Worm (Caenorhabditis elegans) whole organism, young adult: ENCODE results near the gene hoe-1.

Experiments used
- B0035.1 ChIP-seq: sonication (generic microtip); optimal IDR thresholded peaks from 2 replicates; lab custom pipeline; 2016; ENCODE audit warnings: missing genetic modification characterization, mild to moderate bottlenecking, missing compliant biosample characterization, missing genotype, missing genetic modification reagents
- B0336.3 ChIP-seq: fragments of 200-800 bp; sonication (Bioruptor generic); IDR thresholded peaks from 2 replicates; pipeline ENCODE4 v1.3.6; 2022; ENCODE audit warnings: missing genetic modification characterization, missing compliant biosample characterization
- C06A6.2 ChIP-seq: fragments of 200-800 bp; sonication (Bioruptor generic); conservative IDR thresholded peaks from 2 replicates; pipeline ENCODE4 v1.3.6; 2022; ENCODE audit warnings: missing genetic modification characterization, missing compliant biosample characterization
- C17E4.6 ChIP-seq: fragments of 200-800 bp; sonication (Bioruptor generic); IDR thresholded peaks from 2 replicates; pipeline ENCODE4 v1.3.6; 2022; ENCODE audit warnings: missing genetic modification reagents, missing genetic modification characterization, missing compliant biosample characterization
- F39B2.1 ChIP-seq: fragments of 200-800 bp; sonication (Bioruptor generic); IDR thresholded peaks from 2 replicates; pipeline ENCODE4 v1.3.6; 2022; ENCODE audit warnings: missing genetic modification reagents, missing genetic modification characterization, missing compliant biosample characterization
- F49E8.2 ChIP-seq: sonication (generic microtip); optimal IDR thresholded peaks from 3 replicates; lab custom pipeline; 2017; ENCODE audit warnings: missing genetic modification characterization, mild to moderate bottlenecking, missing compliant biosample characterization, antibody characterized with exemption, moderate library complexity; ENCODE audit not compliant: insufficient read depth
- F55B11.4 ChIP-seq: sonication (generic microtip); optimal IDR thresholded peaks from 2 replicates; lab custom pipeline; 2016; ENCODE audit warnings: missing compliant biosample characterization, missing genetic modification characterization, borderline replicate concordance; ENCODE audit not compliant: insufficient read depth
- Y53F4B.3 ChIP-seq: fragments of 200-800 bp; sonication (Bioruptor generic); IDR thresholded peaks from 2 replicates; pipeline ENCODE4 v1.3.6; 2022; ENCODE audit warnings: missing genetic modification reagents, missing genetic modification characterization, missing compliant biosample characterization
- Y53G8AR.9 ChIP-seq: fragments of 200-800 bp; sonication (Bioruptor generic); conservative IDR thresholded peaks from 2 replicates; pipeline ENCODE4 v1.3.6; 2022; ENCODE audit warnings: missing genetic modification reagents, missing genetic modification characterization, missing compliant biosample characterization
- Y79H2A.3 ChIP-seq: fragments of 200-800 bp; sonication (Bioruptor generic); conservative IDR thresholded peaks from 2 replicates; pipeline ENCODE4 v1.3.6; 2022; ENCODE audit warnings: missing genetic modification reagents, missing genetic modification characterization, missing compliant biosample characterization
- Y95B8A.8 ChIP-seq: fragments of 200-800 bp; sonication (Bioruptor generic); IDR thresholded peaks from 2 replicates; pipeline ENCODE4 v1.3.6; 2022; ENCODE audit warnings: missing genetic modification reagents, missing genetic modification characterization, missing compliant biosample characterization
- aptf-3 ChIP-seq: fragments of 200-800 bp; sonication (Bioruptor generic); IDR thresholded peaks from 2 replicates; pipeline ENCODE4 v1.3.6; 2022; ENCODE audit warnings: missing genetic modification characterization, missing compliant biosample characterization
- atf-7 ChIP-seq: sonication (generic microtip); optimal IDR thresholded peaks from 2 replicates; lab custom pipeline; 2017; ENCODE audit warnings: mild to moderate bottlenecking, missing genetic modification characterization, missing compliant biosample characterization
- athp-1 ChIP-seq: sonication (generic microtip); optimal IDR thresholded peaks from 2 replicates; lab custom pipeline; 2017; ENCODE audit warnings: mild to moderate bottlenecking, missing genetic modification characterization, missing compliant biosample characterization
- attf-5 ChIP-seq: fragments of 200-800 bp; sonication (Bioruptor generic); optimal IDR thresholded peaks from 2 replicates; lab custom pipeline; 2018; ENCODE audit warnings: mild to moderate bottlenecking, missing genetic modification characterization, missing compliant biosample characterization
- ceh-27 ChIP-seq: fragments of 200-800 bp; sonication (Bioruptor generic); optimal IDR thresholded peaks from 2 replicates; lab custom pipeline; 2018; ENCODE audit warnings: mild to moderate bottlenecking, missing genetic modification characterization, moderate library complexity, missing compliant biosample characterization
- ceh-58 ChIP-seq: fragments of 200-800 bp; sonication (Bioruptor generic); IDR thresholded peaks from 2 replicates; pipeline ENCODE4 v1.3.6; 2022; ENCODE audit warnings: missing genetic modification characterization, missing compliant biosample characterization
- ceh-91 ChIP-seq: fragments of 200-800 bp; sonication (Bioruptor generic); IDR thresholded peaks from 2 replicates; pipeline ENCODE4 v1.3.6; 2022; ENCODE audit warnings: missing genetic modification reagents, missing genetic modification characterization, missing compliant biosample characterization
- die-1 ChIP-seq: sonication (generic microtip); optimal IDR thresholded peaks from 2 replicates; lab custom pipeline; 2016; ENCODE audit warnings: missing genotype, mild to moderate bottlenecking, missing genetic modification characterization, missing compliant biosample characterization
- dpff-1 ChIP-seq: sonication (generic microtip); optimal IDR thresholded peaks from 2 replicates; lab custom pipeline; 2017; ENCODE audit warnings: mild to moderate bottlenecking, missing genetic modification characterization, missing compliant biosample characterization
- egrh-3 ChIP-seq: fragments of 200-800 bp; sonication (Bioruptor generic); IDR thresholded peaks from 2 replicates; pipeline ENCODE4 v1.3.6; 2022; ENCODE audit warnings: missing genetic modification reagents, missing genetic modification characterization, missing compliant biosample characterization
- him-1 ChIP-seq: sonication (generic microtip); optimal IDR thresholded peaks from 2 replicates; lab custom pipeline; 2016; ENCODE audit warnings: missing genotype, missing genetic modification reagents, missing genetic modification characterization, missing compliant biosample characterization
- hlh-12 ChIP-seq: sonication (generic microtip); optimal IDR thresholded peaks from 2 replicates; lab custom pipeline; 2016; ENCODE audit warnings: missing genetic modification characterization, missing compliant biosample characterization
- hsf-1 ChIP-seq: fragments of 200-800 bp; sonication (Bioruptor generic); IDR thresholded peaks from 2 replicates; pipeline ENCODE4 v1.3.6; 2022; ENCODE audit warnings: missing genetic modification reagents, missing genetic modification characterization, missing compliant biosample characterization
- lag-1 ChIP-seq: fragments of 200-800 bp; sonication (Bioruptor generic); IDR thresholded peaks from 2 replicates; pipeline ENCODE4 v1.3.6; 2022; ENCODE audit warnings: missing genetic modification reagents, missing genetic modification characterization, missing compliant biosample characterization
- let-526 ChIP-seq: fragments of 200-800 bp; sonication (Bioruptor generic); IDR thresholded peaks from 2 replicates; pipeline ENCODE4 v1.3.6; 2022; ENCODE audit warnings: missing genetic modification reagents, missing genetic modification characterization, missing compliant biosample characterization
- lin-26 ChIP-seq: fragments of 200-800 bp; sonication (Bioruptor generic); IDR thresholded peaks from 2 replicates; pipeline ENCODE4 v1.3.6; 2022; ENCODE audit warnings: missing genetic modification reagents, missing genetic modification characterization, missing compliant biosample characterization
- lin-35 ChIP-seq, 3 experiments: fragments of 150-350 bp in 2 of 3; sonication (generic microtip) in 1 of 3; optimal IDR thresholded peaks; 2 replicates each; lab custom pipeline; 2014 to 2018; ENCODE audit warnings: missing biosample characterization in 3 of 3, missing genetic modification characterization in 3 of 3, missing genetic modification reagents in 3 of 3
- lir-1 ChIP-seq: fragments of 200-800 bp; sonication (Bioruptor generic); conservative IDR thresholded peaks from 2 replicates; pipeline ENCODE4 v1.3.6; 2022; ENCODE audit warnings: missing genetic modification reagents, missing genetic modification characterization, missing compliant biosample characterization
- lsy-27 ChIP-seq: sonication (generic microtip); optimal IDR thresholded peaks from 2 replicates; lab custom pipeline; 2017; ENCODE audit warnings: missing genetic modification characterization, mild to moderate bottlenecking, missing compliant biosample characterization, antibody characterized with exemption, missing genotype, borderline replicate concordance; ENCODE audit not compliant: insufficient read depth
- madf-10 ChIP-seq: sonication (generic microtip); optimal IDR thresholded peaks from 2 replicates; lab custom pipeline; 2016; ENCODE audit warnings: mild to moderate bottlenecking, missing genetic modification characterization, missing compliant biosample characterization
- madf-6 ChIP-seq: fragments of 200-800 bp; sonication (Bioruptor generic); IDR thresholded peaks from 2 replicates; pipeline ENCODE4 v1.3.6; 2022; ENCODE audit warnings: missing genetic modification reagents, missing genetic modification characterization, missing compliant biosample characterization
- mcd-1 ChIP-seq: fragments of 200-800 bp; sonication (Bioruptor generic); IDR thresholded peaks from 2 replicates; pipeline ENCODE4 v1.3.6; 2022; ENCODE audit warnings: missing genetic modification reagents, missing genetic modification characterization, missing compliant biosample characterization
- mel-28 ChIP-seq: sonication (generic microtip); optimal IDR thresholded peaks from 2 replicates; lab custom pipeline; 2016; ENCODE audit warnings: borderline replicate concordance, mild to moderate bottlenecking, missing genetic modification characterization, missing compliant biosample characterization
- nhr-179 ChIP-seq: sonication (generic microtip); optimal IDR thresholded peaks from 2 replicates; lab custom pipeline; 2016; ENCODE audit warnings: mild to moderate bottlenecking, missing genetic modification characterization, missing compliant biosample characterization
- nhr-90 ChIP-seq: sonication (generic microtip); optimal IDR thresholded peaks from 2 replicates; lab custom pipeline; 2016; ENCODE audit warnings: missing genotype, mild to moderate bottlenecking, missing genetic modification characterization, missing compliant biosample characterization
- pbrm-1 ChIP-seq: fragments of 200-800 bp; sonication (Bioruptor generic); IDR thresholded peaks from 2 replicates; pipeline ENCODE4 v1.3.6; 2022; ENCODE audit warnings: missing genetic modification reagents, missing genetic modification characterization, missing compliant biosample characterization
- repo-1 ChIP-seq: sonication (generic microtip); optimal IDR thresholded peaks from 2 replicates; lab custom pipeline; 2017; ENCODE audit warnings: mild to moderate bottlenecking, missing genetic modification characterization, missing compliant biosample characterization
- snpc-1.1 ChIP-seq: sonication (generic microtip); optimal IDR thresholded peaks from 2 replicates; lab custom pipeline; 2017; ENCODE audit warnings: missing genetic modification characterization, mild to moderate bottlenecking, missing compliant biosample characterization, antibody characterized with exemption, moderate library complexity, missing genotype, missing genetic modification reagents; ENCODE audit not compliant: insufficient read depth
- snpc-1.3 ChIP-seq: sonication (generic microtip); optimal IDR thresholded peaks from 2 replicates; lab custom pipeline; 2017; ENCODE audit warnings: missing genetic modification characterization, mild to moderate bottlenecking, missing compliant biosample characterization, antibody characterized with exemption, moderate library complexity, missing genotype, missing genetic modification reagents; ENCODE audit not compliant: insufficient read depth
- snpc-3.4 ChIP-seq: sonication (generic microtip); optimal IDR thresholded peaks from 2 replicates; lab custom pipeline; 2017; ENCODE audit warnings: missing genetic modification characterization, mild to moderate bottlenecking, missing compliant biosample characterization, antibody characterized with exemption, moderate library complexity, missing genotype, missing genetic modification reagents
- tbp1 ChIP-seq: fragments of 200-800 bp; sonication (Bioruptor generic); optimal IDR thresholded peaks from 2 replicates; lab custom pipeline; 2018; ENCODE audit warnings: mild to moderate bottlenecking, missing genetic modification characterization, missing compliant biosample characterization
- tbx-9 ChIP-seq: sonication (generic microtip); optimal IDR thresholded peaks from 2 replicates; lab custom pipeline; 2016; ENCODE audit warnings: borderline replicate concordance, missing genetic modification characterization, inconsistent platforms, missing compliant biosample characterization
- zfh-2 ChIP-seq: fragments of 200-800 bp; sonication (Bioruptor generic); conservative IDR thresholded peaks from 2 replicates; pipeline ENCODE4 v1.3.6; 2022; ENCODE audit warnings: missing genetic modification reagents, missing genetic modification characterization, missing compliant biosample characterization
- zim-3 ChIP-seq: sonication (generic microtip); optimal IDR thresholded peaks from 2 replicates; lab custom pipeline; 2017; ENCODE audit warnings: mild to moderate bottlenecking, missing genetic modification characterization, moderate library complexity, missing compliant biosample characterization
- ztf-18 ChIP-seq: sonication (generic microtip); optimal IDR thresholded peaks from 2 replicates; lab custom pipeline; 2016; ENCODE audit warnings: missing genotype, mild to moderate bottlenecking, missing genetic modification characterization, missing compliant biosample characterization
- ztf-26 ChIP-seq: sonication (generic microtip); optimal IDR thresholded peaks from 2 replicates; lab custom pipeline; 2017; ENCODE audit warnings: missing genetic modification characterization, missing compliant biosample characterization
- ztf-28 ChIP-seq: fragments of 200-800 bp; sonication (Bioruptor generic); IDR thresholded peaks from 2 replicates; pipeline ENCODE4 v1.3.6; 2022; ENCODE audit warnings: missing genetic modification reagents, missing genetic modification characterization, missing compliant biosample characterization

The hoe-1 gene

DNA sequence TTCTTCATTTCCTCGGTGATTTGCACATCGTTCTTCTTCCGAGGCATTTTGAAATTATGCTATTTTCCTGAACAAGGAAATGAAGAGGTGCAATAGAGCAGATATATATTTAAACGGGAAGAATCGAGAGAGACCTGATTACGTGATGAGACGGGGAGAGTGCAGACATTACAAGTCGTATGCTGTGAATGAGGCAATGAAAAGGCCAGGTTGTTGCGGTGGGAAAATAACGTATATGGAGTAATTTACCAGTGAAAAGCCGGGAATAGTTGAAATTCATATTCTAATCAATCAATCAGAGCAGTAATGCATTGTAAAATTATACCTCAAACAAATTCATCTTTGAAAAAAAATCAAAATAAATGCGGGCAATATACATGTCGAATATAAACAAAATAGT is 14.6 kb upstream of the hoe-1 start, which contains the start of gene Y17G9B.8 (continued):
- TF ChIP-seq lir-1 (GFP tag; lab: Robert Waterston, UW), result no peak
- peak; percentile 9 for TF ChIP-seq ztf-18 (tag; lab: Kevin White, UChicago)
- TF ChIP-seq madf-6, result peak; percentile 55; the same call in 1 of the 2 replicates
- no peak for TF ChIP-seq snpc-1.1 (tag; lab: Kevin White, UChicago)
- TF ChIP-seq zfh-2 (GFP tag; lab: Robert Waterston, UW), result no peak
- TF ChIP-seq Y53G8AR.9 (GFP tag; lab: Robert Waterston, UW), result no peak
- peak; percentile 11 for TF ChIP-seq repo-1 (tag; lab: Kevin White, UChicago)
- no peak for TF ChIP-seq mel-28 (tag; lab: Kevin White, UChicago)
- TF ChIP-seq madf-10 (tag; lab: Kevin White, UChicago), result no peak
- no peak for TF ChIP-seq hlh-12 (tag; lab: Kevin White, UChicago)
- TF ChIP-seq pbrm-1, result no peak
- no peak for TF ChIP-seq tbx-9 (tag; lab: Kevin White, UChicago)
- TF ChIP-seq snpc-3.4 (tag; lab: Kevin White, UChicago), result peak; percentile 67
- TF ChIP-seq ceh-27 (GFP tag; lab: Kevin White, UChicago), result peak; percentile 2
- TF ChIP-seq lag-1, result no peak
- TF ChIP-seq aptf-3 (GFP tag; lab: Robert Waterston, UW), result no peak
- peak; percentile 25 for TF ChIP-seq die-1
- peak; percentile 51 for TF ChIP-seq tbp1
- no peak for TF ChIP-seq him-1 (tag; lab: Kevin White, UChicago)
- 0 out of 2 replicates have a peak, but pooled peaks have one; percentile 24 for TF ChIP-seq F39B2.1 (GFP tag; lab: Robert Waterston, UW)
- no peak for TF ChIP-seq zim-3
- no peak for TF ChIP-seq ztf-26
- no peak for TF ChIP-seq egrh-3 (GFP tag; lab: Robert Waterston, UW)
- no peak for TF ChIP-seq lsy-27 (tag; lab: Kevin White, UChicago)
- TF ChIP-seq mcd-1, result 0 out of 2 replicates have a peak, but pooled peaks have one; percentile 5
- TF ChIP-seq attf-5, result no peak
- no peak for TF ChIP-seq ceh-91
- no peak for TF ChIP-seq B0035.1 (tag; lab: Kevin White, UChicago)
- TF ChIP-seq Y95B8A.8 (GFP tag; lab: Robert Waterston, UW), result no peak
- no peak for TF ChIP-seq C06A6.2 (GFP tag; lab: Robert Waterston, UW)
- no peak for TF ChIP-seq atf-7
- TF ChIP-seq F49E8.2 (tag; lab: Kevin White, UChicago), result peak; percentile 45
- peak; percentile 44; the same call in 1 of the 2 replicates for TF ChIP-seq lin-26 (GFP tag; lab: Robert Waterston, UW)
- no peak for TF ChIP-seq ceh-58 (GFP tag; lab: Robert Waterston, UW)
- no peak for TF ChIP-seq F55B11.4
- TF ChIP-seq C17E4.6 (GFP tag; lab: Robert Waterston, UW), result no peak
- no peak for TF ChIP-seq nhr-179 (tag; lab: Kevin White, UChicago)
- no peak for TF ChIP-seq Y79H2A.3 (GFP tag; lab: Robert Waterston, UW)
- TF ChIP-seq nhr-90 (tag; lab: Kevin White, UChicago), result no peak
- no peak for TF ChIP-seq Y53F4B.3 (GFP tag; lab: Robert Waterston, UW)
- no peak for TF ChIP-seq let-526
- TF ChIP-seq ztf-28 (GFP tag; lab: Robert Waterston, UW), result no peak
- peak; percentile 11 for TF ChIP-seq snpc-1.3
- no peak for TF ChIP-seq dpff-1 (tag; lab: Kevin White, UChicago)
- no peak for TF ChIP-seq lin-35 (GFP tag; optimal IDR thresholded peaks at IDR 0.05; lab: Kevin White, UChicago)
- peak; percentile 75 for TF ChIP-seq B0336.3 (GFP tag; lab: Robert Waterston, UW)
- peak; percentile 83 for TF ChIP-seq hsf-1
- peak; percentile 10 for TF ChIP-seq athp-1 (tag; lab: Kevin White, UChicago)
